Worm (Caenorhabditis elegans) whole organism, L4 larva: ENCODE results near the gene npr-5.

Source experiments
- ama-1 ChIP-seq: fragments of 150-350 bp; optimal IDR thresholded peaks from 2 replicates; lab custom pipeline; 2014; ENCODE audit warnings: inconsistent platforms, mixed read lengths
- daf-12 ChIP-seq: fragments of 150-350 bp; optimal IDR thresholded peaks from 2 replicates; lab custom pipeline; 2014; ENCODE audit warnings: missing biosample characterization, missing genetic modification reagents, missing genetic modification characterization
- daf-16 ChIP-seq, 3 experiments: sonication (generic microtip); optimal IDR thresholded peaks; 2 replicates each; lab custom pipeline; 2016 to 2017; ENCODE audit warnings: missing genetic modification characterization in 3 of 3, missing genetic modification reagents in 3 of 3, mild to moderate bottlenecking in 2 of 3, missing compliant biosample characterization in 2 of 3, missing biosample characterization in 1 of 3, moderate library complexity in 1 of 3
- fkh-10 ChIP-seq: fragments of 150-350 bp; optimal IDR thresholded peaks from 2 replicates; lab custom pipeline; 2014; ENCODE audit warnings: missing biosample characterization, missing genetic modification reagents, missing genetic modification characterization
- hif-1 ChIP-seq, 2 experiments: sonication (generic microtip); optimal IDR thresholded peaks; 2 replicates each; lab custom pipeline; 2016 to 2017; ENCODE audit warnings: missing compliant biosample characterization in 2 of 2, missing genetic modification characterization in 2 of 2, missing genetic modification reagents in 2 of 2, missing genotype in 2 of 2, mild to moderate bottlenecking in 1 of 2
- jun-1 ChIP-seq: fragments of 150-350 bp; optimal IDR thresholded peaks from 2 replicates; lab custom pipeline; 2014; ENCODE audit warnings: missing biosample characterization, missing genetic modification reagents, missing genetic modification characterization
- pqm-1 ChIP-seq: sonication (generic microtip); optimal IDR thresholded peaks from 2 replicates; lab custom pipeline; 2017; ENCODE audit warnings: missing biosample characterization, missing genetic modification characterization
- unc-130 ChIP-seq: sonication (generic microtip); optimal IDR thresholded peaks from 2 replicates; lab custom pipeline; 2016; ENCODE audit warnings: missing genetic modification reagents, missing genetic modification characterization, missing compliant biosample characterization
- ztf-11 ChIP-seq: fragments of 150-350 bp; optimal IDR thresholded peaks from 2 replicates; lab custom pipeline; 2014; ENCODE audit warnings: missing biosample characterization, missing genetic modification characterization

- no peak for TF ChIP-seq unc-130
- TF ChIP-seq jun-1 (tag; lab: Kevin White, UChicago): no peak
- TF ChIP-seq daf-12 (tag; lab: Kevin White, UChicago): no peak
- no peak for TF ChIP-seq hif-1 (tag; optimal IDR thresholded peaks at IDR 0.05; lab: Kevin White, UChicago)
- no peak for TF ChIP-seq pqm-1 (tag; lab: Kevin White, UChicago)
- no peak for TF ChIP-seq ama-1 (lab: Kevin White, UChicago)
- no peak for TF ChIP-seq daf-16 (GFP tag; optimal IDR thresholded peaks at IDR 0.05; lab: Kevin White, UChicago)
- no peak for TF ChIP-seq daf-16 (tag; optimal IDR thresholded peaks at IDR 0.05; lab: Kevin White, UChicago)
- no peak for TF ChIP-seq fkh-10 (GFP tag; lab: Kevin White, UChicago)
- no peak for TF ChIP-seq ztf-11 (tag; lab: Kevin White, UChicago)
These were observed 14.3 kb upstream of the npr-5 start for ce11 chrV:295802-296201.
